Worm (Caenorhabditis elegans) whole organism, late embryonic: ENCODE measurements around the gene F44D12.6.

Source experiments
- C08G9.2 ChIP-seq: sonication (generic microtip); optimal IDR thresholded peaks from 2 replicates; lab custom pipeline; 2016; ENCODE audit warnings: mild to moderate bottlenecking, missing genetic modification characterization, moderate library complexity, missing compliant biosample characterization
- K02D7.2 ChIP-seq: sonication (generic microtip); optimal IDR thresholded peaks from 2 replicates; lab custom pipeline; 2017; ENCODE audit warnings: mild to moderate bottlenecking, missing genetic modification characterization, missing compliant biosample characterization
- ceh-18 ChIP-seq: sonication (generic microtip); optimal IDR thresholded peaks from 2 replicates; lab custom pipeline; 2016; ENCODE audit warnings: missing genetic modification characterization, missing compliant biosample characterization
- ceh-30 ChIP-seq: fragments of 150-350 bp; optimal IDR thresholded peaks from 2 replicates; lab custom pipeline; 2014; ENCODE audit warnings: missing biosample characterization, missing genetic modification characterization
- ets-4 ChIP-seq: sonication (generic microtip); optimal IDR thresholded peaks from 2 replicates; lab custom pipeline; 2016; ENCODE audit warnings: missing genetic modification characterization, missing compliant biosample characterization
- madf-2 ChIP-seq: sonication (generic microtip); optimal IDR thresholded peaks from 2 replicates; lab custom pipeline; 2017; ENCODE audit warnings: missing genetic modification characterization, missing compliant biosample characterization
- pat-9 ChIP-seq: fragments of 200-800 bp; sonication (Bioruptor generic); optimal IDR thresholded peaks from 2 replicates; lab custom pipeline; 2018; ENCODE audit warnings: mild to moderate bottlenecking, missing genetic modification characterization, moderate library complexity, missing compliant biosample characterization
- unc-55 ChIP-seq: sonication (generic microtip); optimal IDR thresholded peaks from 2 replicates; lab custom pipeline; 2017; ENCODE audit warnings: missing biosample characterization, missing genetic modification reagents, missing genetic modification characterization

DNA sequence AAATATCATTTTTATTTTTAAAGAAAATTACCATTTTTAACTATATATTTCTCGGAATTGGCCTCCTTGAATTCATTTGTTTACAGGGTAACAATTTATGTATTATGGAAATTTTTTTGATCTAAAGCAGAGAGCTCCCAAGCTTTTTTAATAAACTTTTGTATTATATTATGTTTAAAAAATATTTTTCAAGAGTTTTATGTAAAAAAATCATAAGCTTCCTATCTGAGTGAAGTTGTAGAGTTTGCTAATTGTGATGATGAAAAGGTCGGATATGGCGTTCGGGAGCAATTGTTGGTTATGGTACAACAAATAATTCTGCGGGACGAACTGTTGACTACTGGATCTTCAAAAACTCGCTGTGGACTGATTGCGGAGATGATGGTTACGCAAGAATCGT, 11.9 kb upstream of the F44D12.6 start, which contains the start of gene F44D12.19:
- no peak for TF ChIP-seq ets-4 (tag; lab: Kevin White, UChicago)
- TF ChIP-seq pat-9 = no peak
- no peak for TF ChIP-seq ceh-30
- no peak for TF ChIP-seq unc-55 (GFP tag; lab: Kevin White, UChicago)
- TF ChIP-seq ceh-18 (tag; lab: Kevin White, UChicago) = no peak
- TF ChIP-seq madf-2 (tag; lab: Kevin White, UChicago) = no peak
- TF ChIP-seq C08G9.2 (tag; lab: Kevin White, UChicago) = no peak
- no peak for TF ChIP-seq K02D7.2 (tag; lab: Kevin White, UChicago)
